Worm (Caenorhabditis elegans) whole organism, L2 larva: ENCODE data around the gene lam-1.

ENCODE experiments used
- C34F6.9 ChIP-seq: fragments of 150-350 bp; optimal IDR thresholded peaks from 2 replicates; lab custom pipeline; 2014; ENCODE audit warnings: missing biosample characterization, missing genetic modification characterization
- F13H6.1 ChIP-seq: sonication (generic microtip); optimal IDR thresholded peaks from 2 replicates; lab custom pipeline; 2016; ENCODE audit warnings: missing genetic modification characterization, missing compliant biosample characterization
- R02D3.7 ChIP-seq: fragments of 150-350 bp; optimal IDR thresholded peaks from 2 replicates; lab custom pipeline; 2014; ENCODE audit warnings: missing biosample characterization, missing genetic modification characterization
- Y55F3AM.14 ChIP-seq: fragments of 200-800 bp; sonication (Bioruptor generic); optimal IDR thresholded peaks from 2 replicates; lab custom pipeline; 2018; ENCODE audit warnings: mild to moderate bottlenecking, missing genetic modification characterization, missing compliant biosample characterization
- ZK546.5 ChIP-seq: sonication (generic microtip); optimal IDR thresholded peaks from 2 replicates; lab custom pipeline; 2017; ENCODE audit warnings: missing biosample characterization, missing genetic modification characterization
- ama-1 ChIP-seq: fragments of 150-350 bp; optimal IDR thresholded peaks from 2 replicates; lab custom pipeline; 2018; ENCODE audit warnings: inconsistent platforms
- ceh-16 ChIP-seq: fragments of 150-350 bp; optimal IDR thresholded peaks from 2 replicates; lab custom pipeline; 2014; ENCODE audit warnings: missing biosample characterization, missing genetic modification characterization
- crh-2 ChIP-seq: sonication (generic microtip); optimal IDR thresholded peaks from 2 replicates; lab custom pipeline; 2017; ENCODE audit warnings: missing biosample characterization, missing genetic modification characterization
- elt-3 ChIP-seq: sonication (generic microtip); optimal IDR thresholded peaks from 2 replicates; lab custom pipeline; 2017; ENCODE audit warnings: missing biosample characterization, missing genetic modification characterization
- fos-1 ChIP-seq: fragments of 150-350 bp; optimal IDR thresholded peaks from 2 replicates; lab custom pipeline; 2014; ENCODE audit warnings: missing biosample characterization, missing genetic modification characterization
- gmeb-1 ChIP-seq: fragments of 150-350 bp; optimal IDR thresholded peaks from 2 replicates; lab custom pipeline; 2014; ENCODE audit warnings: missing biosample characterization, missing genetic modification characterization
- lin-39 ChIP-seq: fragments of 150-350 bp; optimal IDR thresholded peaks from 2 replicates; lab custom pipeline; 2014; ENCODE audit warnings: missing biosample characterization, missing genetic modification reagents, missing genetic modification characterization
- lsy-2 ChIP-seq, 2 experiments: fragments of 150-350 bp in 1 of 2; sonication (generic microtip) in 1 of 2; optimal IDR thresholded peaks; 2 replicates each; lab custom pipeline; 2014 to 2017; ENCODE audit warnings: missing biosample characterization in 2 of 2, missing genetic modification characterization in 2 of 2
- mbf-1 ChIP-seq: sonication (generic microtip); optimal IDR thresholded peaks from 2 replicates; lab custom pipeline; 2017; ENCODE audit warnings: missing biosample characterization, missing genetic modification characterization
- mdl-1 ChIP-seq, 2 experiments: fragments of 150-350 bp in 1 of 2; sonication (generic microtip) in 1 of 2; optimal IDR thresholded peaks; 2 replicates each; lab custom pipeline; 2017; ENCODE audit warnings: missing biosample characterization in 2 of 2, missing genetic modification characterization in 2 of 2
- nhr-23 ChIP-seq: fragments of 150-350 bp; optimal IDR thresholded peaks from 2 replicates; lab custom pipeline; 2014; ENCODE audit warnings: missing biosample characterization, missing genetic modification reagents, missing genetic modification characterization
- nhr-237 ChIP-seq: fragments of 150-350 bp; optimal IDR thresholded peaks from 2 replicates; lab custom pipeline; 2014; ENCODE audit warnings: missing biosample characterization, missing genetic modification characterization
- nhr-25 ChIP-seq: fragments of 150-350 bp; sonication (generic microtip); optimal IDR thresholded peaks from 3 replicates; lab custom pipeline; 2014; ENCODE audit warnings: missing biosample characterization, missing genetic modification characterization
- nhr-6 ChIP-seq: fragments of 150-350 bp; optimal IDR thresholded peaks from 2 replicates; lab custom pipeline; 2014; ENCODE audit warnings: missing biosample characterization, missing genetic modification characterization
- peb-1 ChIP-seq: fragments of 150-350 bp; optimal IDR thresholded peaks from 2 replicates; lab custom pipeline; 2014; ENCODE audit warnings: missing biosample characterization, missing genetic modification characterization
- sma-3 ChIP-seq: sonication (generic microtip); optimal IDR thresholded peaks from 2 replicates; lab custom pipeline; 2016; ENCODE audit warnings: missing genetic modification reagents, missing genetic modification characterization, missing compliant biosample characterization
- sma-9 ChIP-seq, 2 experiments: fragments of 150-350 bp in 1 of 2; sonication (generic microtip) in 1 of 2; optimal IDR thresholded peaks; 2 replicates each; lab custom pipeline; 2014 to 2016; ENCODE audit warnings: missing genetic modification characterization in 2 of 2, mild to moderate bottlenecking in 1 of 2, missing biosample characterization in 1 of 2, missing compliant biosample characterization in 1 of 2, missing genetic modification reagents in 1 of 2, moderate library complexity in 1 of 2
- snpc-4 ChIP-seq: fragments of 150-350 bp; optimal IDR thresholded peaks from 2 replicates; lab custom pipeline; 2014; ENCODE audit warnings: missing biosample characterization, missing genetic modification characterization
- unc-39 ChIP-seq: fragments of 150-350 bp; optimal IDR thresholded peaks from 2 replicates; lab custom pipeline; 2014; ENCODE audit warnings: missing biosample characterization, missing genetic modification characterization
- unc-55 ChIP-seq: fragments of 150-350 bp; sonication (generic microtip); optimal IDR thresholded peaks from 3 replicates; lab custom pipeline; 2014; ENCODE audit warnings: missing biosample characterization, missing genetic modification reagents, missing genetic modification characterization
- unc-62 ChIP-seq: fragments of 150-350 bp; optimal IDR thresholded peaks from 2 replicates; lab custom pipeline; 2014; ENCODE audit warnings: missing biosample characterization, missing genetic modification reagents, missing genetic modification characterization
- zag-1 ChIP-seq: fragments of 150-350 bp; optimal IDR thresholded peaks from 2 replicates; lab custom pipeline; 2014; ENCODE audit warnings: missing biosample characterization, missing genetic modification characterization
- ztf-11 ChIP-seq: sonication (generic microtip); optimal IDR thresholded peaks from 2 replicates; lab custom pipeline; 2017; ENCODE audit warnings: missing biosample characterization, missing genetic modification characterization
- ztf-4 ChIP-seq: fragments of 150-350 bp; optimal IDR thresholded peaks from 2 replicates; lab custom pipeline; 2014; ENCODE audit warnings: missing biosample characterization, missing genetic modification characterization

Gene lam-1

ce11 chrIV:5136523-5136922, 36.6 kb upstream of the lam-1 start:
- TF ChIP-seq lin-39 (tag; lab: Kevin White, UChicago) (no peak), sma-3 (GFP tag; lab: Kevin White, UChicago) (peak; percentile 5), ZK546.5 (tag; lab: Kevin White, UChicago) (no peak), ztf-11 (tag; lab: Kevin White, UChicago) (no peak)

DNA sequence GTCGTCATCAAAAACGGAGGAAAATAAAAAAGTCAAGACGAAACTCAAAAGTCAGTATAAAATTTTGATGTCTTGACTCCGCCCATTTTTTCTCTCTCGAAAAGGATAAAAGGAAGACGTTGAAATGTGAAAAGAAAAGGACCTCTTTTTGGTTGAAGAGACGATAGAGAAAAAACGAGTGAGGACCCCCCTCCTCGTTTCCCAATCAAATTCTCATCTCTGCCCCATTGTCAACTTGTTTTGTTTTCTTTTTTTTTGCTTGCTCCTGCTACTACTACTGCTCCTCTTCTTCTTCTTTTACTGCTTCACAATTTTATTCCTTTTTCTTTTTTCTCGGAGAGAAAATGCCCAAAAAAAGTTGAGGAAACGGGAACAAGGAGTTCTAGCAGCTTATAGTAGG, 35.3 kb upstream of the lam-1 start:
- TF ChIP-seq snpc-4 (tag; lab: Kevin White, UChicago) (no peak), mbf-1 (tag; lab: Kevin White, UChicago) (no peak), C34F6.9 (tag; lab: Kevin White, UChicago) (peak; percentile 74), peb-1 (tag; lab: Kevin White, UChicago) (no peak), unc-62 (GFP tag; lab: Kevin White, UChicago) (no peak), crh-2 (tag; lab: Kevin White, UChicago) (peak; percentile 52), elt-3 (tag; lab: Kevin White, UChicago) (no peak), unc-39 (tag; lab: Kevin White, UChicago) (no peak), nhr-6 (tag; lab: Kevin White, UChicago) (no peak), Y55F3AM.14 (GFP tag; lab: Kevin White, UChicago) (peak; percentile 4), sma-9 (GFP tag; optimal IDR thresholded peaks at IDR 0.05; lab: Kevin White, UChicago) (peak; percentile 9), sma-9 (tag; optimal IDR thresholded peaks at IDR 0.05; lab: Kevin White, UChicago) (no peak), unc-55 (GFP tag; lab: Kevin White, UChicago) (peak; percentile 39), lsy-2 (tag; optimal IDR thresholded peaks at IDR 0.05; lab: Kevin White, UChicago) (peak in 1 of 2 experiments; percentile 44), lin-39 (tag; lab: Kevin White, UChicago) (no peak), zag-1 (tag; lab: Kevin White, UChicago) (peak; percentile 69), nhr-23 (tag; lab: Kevin White, UChicago) (no peak), F13H6.1 (tag; lab: Kevin White, UChicago) (peak; percentile 29)
- TF ChIP-seq, all 48 proteins: peak for 8

- peak in 1 of 2 experiments; percentile 2 for TF ChIP-seq lsy-2 (tag; optimal IDR thresholded peaks at IDR 0.05; lab: Kevin White, UChicago)
- no peak for TF ChIP-seq nhr-237 (tag; lab: Kevin White, UChicago)
Measured at ce11 chrIV:5139189-5139588, 33.9 kb upstream of the lam-1 start.

- TF ChIP-seq nhr-25 (tag; lab: Kevin White, UChicago) (peak; percentile 16), mdl-1 (tag; optimal IDR thresholded peaks at IDR 0.05; lab: Kevin White, UChicago) (no peak), lsy-2 (tag; optimal IDR thresholded peaks at IDR 0.05; lab: Kevin White, UChicago) (peak in 1 of 2 experiments; percentile 7), gmeb-1 (tag; lab: Kevin White, UChicago) (no peak), ztf-11 (tag; lab: Kevin White, UChicago) (no peak), fos-1 (tag; lab: Kevin White, UChicago) (peak; percentile 4), zag-1 (tag; lab: Kevin White, UChicago) (no peak), unc-55 (GFP tag; lab: Kevin White, UChicago) (peak; percentile 33), ceh-16 (tag; lab: Kevin White, UChicago) (no peak), sma-9 (GFP tag; optimal IDR thresholded peaks at IDR 0.05; lab: Kevin White, UChicago) (peak; percentile 1), sma-9 (tag; optimal IDR thresholded peaks at IDR 0.05; lab: Kevin White, UChicago) (no peak), unc-39 (tag; lab: Kevin White, UChicago) (no peak), crh-2 (tag; lab: Kevin White, UChicago) (peak; percentile 15), Y55F3AM.14 (GFP tag; lab: Kevin White, UChicago) (no peak), R02D3.7 (tag; lab: Kevin White, UChicago) (no peak), C34F6.9 (tag; lab: Kevin White, UChicago) (peak; percentile 20)
Measured at ce11 chrIV:5139972-5140371, 33.2 kb upstream of the lam-1 start.

- TF ChIP-seq ztf-4, result no peak
- TF ChIP-seq peb-1 (tag; lab: Kevin White, UChicago), result no peak
- no peak for TF ChIP-seq ama-1 (lab: Kevin White, UChicago)
- no peak for TF ChIP-seq sma-9 (GFP tag; optimal IDR thresholded peaks at IDR 0.05; lab: Kevin White, UChicago)
- TF ChIP-seq sma-9 (tag; optimal IDR thresholded peaks at IDR 0.05; lab: Kevin White, UChicago), result no peak
- no peak for TF ChIP-seq nhr-6 (tag; lab: Kevin White, UChicago)
- no peak for TF ChIP-seq Y55F3AM.14 (GFP tag; lab: Kevin White, UChicago)
- TF ChIP-seq nhr-237 (tag; lab: Kevin White, UChicago), result no peak
- no peak for TF ChIP-seq snpc-4 (tag; lab: Kevin White, UChicago)
- TF ChIP-seq, all 48 proteins: peak for 0
Measured at ce11 chrIV:5149793-5150192, 23.3 kb upstream of the lam-1 start, which contains the start of gene C24D10.5. C24D10.5 (plus strand) TSS chrIV:5150093.
